Fruit fly (Drosophila melanogaster) whole organism, embryonic: Measurements from ENCODE around the gene CG33631.

Experiments
- Bgb ChIP-seq: fragments of 200-800 bp; sonication (Bioruptor generic); IDR thresholded peaks from 2 replicates; pipeline ENCODE4 v1.3.6; 2022; ENCODE audit warnings: missing biosample characterization, missing genetic modification characterization; ENCODE audit not compliant: partially characterized antibody
- Blimp-1 ChIP-seq: fragments of 200-800 bp; sonication (Bioruptor generic); optimal IDR thresholded peaks from 3 replicates; lab custom pipeline; 2018; ENCODE audit warnings: missing biosample characterization, missing genetic modification characterization, mild to moderate bottlenecking, moderate library complexity, missing genetic modification reagents
- CG10274 ChIP-seq: fragments of 200-800 bp; sonication (Bioruptor generic); optimal IDR thresholded peaks from 3 replicates; lab custom pipeline; 2017; ENCODE audit warnings: missing biosample characterization, mild to moderate bottlenecking, missing genetic modification characterization
- CG11696 ChIP-seq: fragments of 200-800 bp; sonication (Bioruptor generic); IDR thresholded peaks from 2 replicates; pipeline ENCODE4 v1.3.6; 2022; ENCODE audit warnings: missing biosample characterization, missing genetic modification characterization
- CG12299 ChIP-seq: fragments of 200-800 bp; sonication (Bioruptor generic); optimal IDR thresholded peaks from 2 replicates; lab custom pipeline; 2018; ENCODE audit warnings: missing biosample characterization, mild to moderate bottlenecking, missing genetic modification characterization
- CG1233 ChIP-seq: fragments of 200-800 bp; sonication (Bioruptor generic); optimal IDR thresholded peaks from 4 replicates; lab custom pipeline; 2018; ENCODE audit warnings: missing biosample characterization, mild to moderate bottlenecking, missing genetic modification characterization
- CG2202 ChIP-seq: fragments of 200-800 bp; sonication (Bioruptor generic); optimal IDR thresholded peaks from 2 replicates; lab custom pipeline; 2018; ENCODE audit warnings: missing biosample characterization, mild to moderate bottlenecking, missing genetic modification characterization
- CG3281 ChIP-seq: fragments of 200-800 bp; sonication (Bioruptor generic); optimal IDR thresholded peaks from 3 replicates; lab custom pipeline; 2017; ENCODE audit warnings: missing biosample characterization, mild to moderate bottlenecking, missing genetic modification characterization
- CG34376 ChIP-seq: fragments of 200-800 bp; sonication (Bioruptor generic); optimal IDR thresholded peaks from 2 replicates; lab custom pipeline; 2018; ENCODE audit warnings: missing biosample characterization, mild to moderate bottlenecking, missing genetic modification characterization
- CG4328 ChIP-seq: fragments of 200-800 bp; sonication (Bioruptor generic); optimal IDR thresholded peaks from 3 replicates; lab custom pipeline; 2017; ENCODE audit warnings: missing biosample characterization, missing genetic modification reagents, missing genetic modification characterization
- CG4820 ChIP-seq: fragments of 200-800 bp; sonication (Bioruptor generic); optimal IDR thresholded peaks from 3 replicates; lab custom pipeline; 2016; ENCODE audit warnings: missing biosample characterization, missing genetic modification characterization
- CG4854 ChIP-seq: fragments of 200-800 bp; sonication (Bioruptor generic); optimal IDR thresholded peaks from 2 replicates; lab custom pipeline; 2016; ENCODE audit warnings: missing biosample characterization, missing genetic modification characterization, inconsistent platforms
- CG6683 ChIP-seq: fragments of 200-800 bp; sonication (Bioruptor generic); optimal IDR thresholded peaks from 2 replicates; lab custom pipeline; 2017; ENCODE audit warnings: missing biosample characterization, mild to moderate bottlenecking, missing genetic modification characterization, missing genetic modification reagents
- CG6813 ChIP-seq: fragments of 200-800 bp; sonication (Bioruptor generic); optimal IDR thresholded peaks from 2 replicates; lab custom pipeline; 2017; ENCODE audit warnings: missing biosample characterization, missing genetic modification characterization, mild to moderate bottlenecking, moderate library complexity, missing genetic modification reagents
- CoRest ChIP-seq: fragments of 200-800 bp; sonication (Bioruptor generic); optimal IDR thresholded peaks from 3 replicates; lab custom pipeline; 2018; ENCODE audit warnings: missing biosample characterization, mild to moderate bottlenecking, missing genetic modification characterization, moderate library complexity
- D19A ChIP-seq: fragments of 200-800 bp; optimal IDR thresholded peaks from 3 replicates; lab custom pipeline; 2019; ENCODE audit warnings: missing biosample characterization, mild to moderate bottlenecking, missing genetic modification characterization, moderate library complexity
- Dfd ChIP-seq, 2 experiments: fragments of >200 bp; optimal IDR thresholded peaks; 2 replicates each; lab custom pipeline; 2017; ENCODE audit warnings: missing biosample characterization in 2 of 2, missing genetic modification characterization in 2 of 2
- Eip74EF ChIP-seq, 2 experiments: fragments of 200-800 bp in 1 of 2; fragments of >200 bp in 1 of 2; sonication (Bioruptor generic) in 1 of 2; optimal IDR thresholded peaks; 2 replicates each; lab custom pipeline; 2017 to 2019; ENCODE audit warnings: missing biosample characterization in 2 of 2, missing genetic modification characterization in 2 of 2, mild to moderate bottlenecking in 1 of 2, moderate library complexity in 1 of 2
- Gsc ChIP-seq: fragments of 200-800 bp; sonication (Bioruptor generic); IDR thresholded peaks from 2 replicates; pipeline ENCODE4 v1.3.6; 2022; ENCODE audit warnings: missing biosample characterization, missing genetic modification characterization
- HLHmδ ChIP-seq: fragments of 200-800 bp; sonication (Bioruptor generic); optimal IDR thresholded peaks from 2 replicates; lab custom pipeline; 2018; ENCODE audit warnings: missing biosample characterization, mild to moderate bottlenecking, missing genetic modification characterization, moderate library complexity
- HmgZ ChIP-seq: fragments of 200-800 bp; sonication (Bioruptor generic); optimal IDR thresholded peaks from 2 replicates; lab custom pipeline; 2018; ENCODE audit warnings: missing biosample characterization, mild to moderate bottlenecking, missing genetic modification characterization
- MTF-1 ChIP-seq: fragments of 200-800 bp; sonication (Bioruptor generic); optimal IDR thresholded peaks from 2 replicates; lab custom pipeline; 2018; ENCODE audit warnings: missing biosample characterization, mild to moderate bottlenecking, missing genetic modification characterization, borderline replicate concordance
- Pdp1 ChIP-seq, 2 experiments: fragments of 200-800 bp; sonication (Bioruptor generic); optimal IDR thresholded peaks; 3 replicates each; lab custom pipeline; 2016; ENCODE audit warnings: missing biosample characterization in 2 of 2, missing genetic modification characterization in 2 of 2, mild to moderate bottlenecking in 1 of 2, moderate library complexity in 1 of 2
- Tbp ChIP-seq: fragments of >200 bp; optimal IDR thresholded peaks from 2 replicates; lab custom pipeline; 2018; ENCODE audit warnings: missing biosample characterization, missing genetic modification characterization
- YL-1 ChIP-seq: fragments of 200-800 bp; sonication (Bioruptor generic); optimal IDR thresholded peaks from 3 replicates; lab custom pipeline; 2017; ENCODE audit warnings: missing biosample characterization, mild to moderate bottlenecking, missing genetic modification characterization
- amos ChIP-seq: fragments of 200-800 bp; sonication (Bioruptor generic); IDR thresholded peaks from 2 replicates; pipeline ENCODE4 v1.3.6; 2022; ENCODE audit warnings: missing biosample characterization, missing genetic modification characterization; ENCODE audit not compliant: partially characterized antibody
- bcd ChIP-seq: fragments of 200-800 bp; sonication (Bioruptor generic); optimal IDR thresholded peaks from 2 replicates; lab custom pipeline; 2017; ENCODE audit warnings: missing biosample characterization, mild to moderate bottlenecking, missing genetic modification characterization
- chinmo ChIP-seq: fragments of 200-800 bp; sonication (Bioruptor generic); IDR thresholded peaks from 4 replicates; pipeline ENCODE4 v1.3.6; 2022; ENCODE audit warnings: missing biosample characterization, missing genetic modification characterization; ENCODE audit not compliant: partially characterized antibody
- ci ChIP-seq: fragments of 200-800 bp; sonication (Bioruptor generic); IDR thresholded peaks from 3 replicates; pipeline ENCODE4 v1.3.6; 2022; ENCODE audit warnings: missing biosample characterization, missing genetic modification characterization
- cwo ChIP-seq: fragments of 200-800 bp; sonication (Bioruptor generic); optimal IDR thresholded peaks from 3 replicates; lab custom pipeline; 2017; ENCODE audit warnings: missing biosample characterization, missing genetic modification characterization, mild to moderate bottlenecking, moderate library complexity, missing genetic modification reagents
- dimm ChIP-seq: fragments of 200-800 bp; sonication (Bioruptor generic); IDR thresholded peaks from 2 replicates; pipeline ENCODE4 v1.3.6; 2022; ENCODE audit warnings: missing biosample characterization, missing genetic modification characterization
- esg ChIP-seq: fragments of 200-800 bp; sonication (Bioruptor generic); conservative IDR thresholded peaks from 2 replicates; pipeline ENCODE4 v1.3.6; 2022; ENCODE audit warnings: missing biosample characterization, missing genetic modification characterization
- fd3F ChIP-seq: fragments of 200-800 bp; sonication (Bioruptor generic); optimal IDR thresholded peaks from 2 replicates; lab custom pipeline; 2018; ENCODE audit warnings: missing biosample characterization, mild to moderate bottlenecking, missing genetic modification characterization, moderate library complexity
- grn ChIP-seq: fragments of 200-800 bp; sonication (Bioruptor generic); optimal IDR thresholded peaks from 3 replicates; lab custom pipeline; 2017; ENCODE audit warnings: missing biosample characterization, missing genetic modification characterization
- gsb-n ChIP-seq: fragments of 200-800 bp; sonication (Bioruptor generic); optimal IDR thresholded peaks from 3 replicates; lab custom pipeline; 2018; ENCODE audit warnings: missing biosample characterization, mild to moderate bottlenecking, missing genetic modification characterization
- her ChIP-seq: fragments of 200-800 bp; sonication (Bioruptor generic); optimal IDR thresholded peaks from 2 replicates; lab custom pipeline; 2016; ENCODE audit warnings: missing biosample characterization, missing genetic modification characterization
- insv ChIP-seq, 2 experiments: fragments of 200-800 bp; sonication (Bioruptor generic); optimal IDR thresholded peaks; 3 replicates each; lab custom pipeline; 2016 to 2018; ENCODE audit warnings: missing biosample characterization in 2 of 2, missing genetic modification characterization in 2 of 2
- lab ChIP-seq: fragments of 200-800 bp; sonication (Bioruptor generic); optimal IDR thresholded peaks from 3 replicates; lab custom pipeline; 2017; ENCODE audit warnings: missing biosample characterization, missing genetic modification characterization, mild to moderate bottlenecking, moderate library complexity, missing genetic modification reagents
- org-1 ChIP-seq: fragments of 200-800 bp; sonication (Bioruptor generic); optimal IDR thresholded peaks from 2 replicates; lab custom pipeline; 2017; ENCODE audit warnings: missing biosample characterization, missing genetic modification characterization
- pita ChIP-seq: fragments of 200-800 bp; sonication (Bioruptor generic); optimal IDR thresholded peaks from 2 replicates; lab custom pipeline; 2017; ENCODE audit warnings: missing biosample characterization, mild to moderate bottlenecking, missing genetic modification characterization
- rib ChIP-seq: fragments of 200-800 bp; sonication (Bioruptor generic); IDR thresholded peaks from 2 replicates; pipeline ENCODE4 v1.3.6; 2022; ENCODE audit warnings: missing biosample characterization, missing genetic modification characterization
- scrt ChIP-seq: fragments of 200-800 bp; sonication (Bioruptor generic); optimal IDR thresholded peaks from 2 replicates; lab custom pipeline; 2018; ENCODE audit warnings: missing biosample characterization, mild to moderate bottlenecking, missing genetic modification characterization, moderate library complexity
- sens-2 ChIP-seq: fragments of 200-800 bp; sonication (Bioruptor generic); IDR thresholded peaks from 2 replicates; pipeline ENCODE4 v1.3.6; 2022; ENCODE audit warnings: missing biosample characterization, missing genetic modification characterization
- slbo ChIP-seq: fragments of 200-800 bp; sonication (Bioruptor generic); IDR thresholded peaks from 2 replicates; pipeline ENCODE4 v1.3.6; 2022; ENCODE audit warnings: missing biosample characterization, missing genetic modification characterization
- sob ChIP-seq: fragments of 200-800 bp; sonication (Bioruptor generic); IDR thresholded peaks from 2 replicates; pipeline ENCODE4 v1.3.6; 2022; ENCODE audit warnings: missing biosample characterization, missing genetic modification characterization
- unc-4 ChIP-seq: fragments of 200-800 bp; sonication (Bioruptor generic); IDR thresholded peaks from 2 replicates; pipeline ENCODE4 v1.3.6; 2022; ENCODE audit warnings: missing biosample characterization, missing genetic modification characterization; ENCODE audit not compliant: partially characterized antibody

The CG33631 gene

DNA sequence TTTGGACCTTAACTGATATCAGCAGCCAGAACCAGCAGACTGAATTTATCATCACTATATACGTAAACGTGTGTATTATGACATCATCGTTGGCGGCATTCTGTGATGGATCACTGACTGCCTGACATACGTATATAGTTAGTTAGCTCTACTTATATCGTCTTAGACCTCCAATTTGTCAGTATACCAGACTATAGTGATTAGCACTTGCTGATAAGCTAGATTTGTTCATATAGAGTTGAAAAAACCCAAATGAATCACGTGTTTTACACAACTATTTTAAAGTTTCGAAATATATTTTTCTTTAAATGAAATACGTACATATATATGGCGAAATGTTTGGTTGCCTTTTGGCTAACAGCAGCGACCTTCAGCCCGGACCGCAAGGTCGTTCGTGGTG, 32.0 kb downstream of the CG33631 start:
- no peak for TF ChIP-seq Gsc (GFP tag; lab: Robert Waterston, UW)
- TF ChIP-seq CG3281 (GFP tag; lab: Kevin White, UChicago), result peak; percentile 0
- peak; percentile 14 for TF ChIP-seq lab
- TF ChIP-seq ci (GFP tag; lab: Robert Waterston, UW), result 0 out of 3 replicates have a peak, but pooled peaks have one; percentile 24
- TF ChIP-seq pita (GFP tag; lab: Kevin White, UChicago), result no peak
- TF ChIP-seq Pdp1 (GFP tag; optimal IDR thresholded peaks at IDR 0.05; lab: Kevin White, UChicago), result peak in 1 of 2 experiments; percentile 19
- TF ChIP-seq CG34376 (GFP tag; lab: Kevin White, UChicago), result peak; percentile 24
- peak; percentile 54 for TF ChIP-seq cwo
- TF ChIP-seq, all 482 proteins: peak for 6

DNA sequence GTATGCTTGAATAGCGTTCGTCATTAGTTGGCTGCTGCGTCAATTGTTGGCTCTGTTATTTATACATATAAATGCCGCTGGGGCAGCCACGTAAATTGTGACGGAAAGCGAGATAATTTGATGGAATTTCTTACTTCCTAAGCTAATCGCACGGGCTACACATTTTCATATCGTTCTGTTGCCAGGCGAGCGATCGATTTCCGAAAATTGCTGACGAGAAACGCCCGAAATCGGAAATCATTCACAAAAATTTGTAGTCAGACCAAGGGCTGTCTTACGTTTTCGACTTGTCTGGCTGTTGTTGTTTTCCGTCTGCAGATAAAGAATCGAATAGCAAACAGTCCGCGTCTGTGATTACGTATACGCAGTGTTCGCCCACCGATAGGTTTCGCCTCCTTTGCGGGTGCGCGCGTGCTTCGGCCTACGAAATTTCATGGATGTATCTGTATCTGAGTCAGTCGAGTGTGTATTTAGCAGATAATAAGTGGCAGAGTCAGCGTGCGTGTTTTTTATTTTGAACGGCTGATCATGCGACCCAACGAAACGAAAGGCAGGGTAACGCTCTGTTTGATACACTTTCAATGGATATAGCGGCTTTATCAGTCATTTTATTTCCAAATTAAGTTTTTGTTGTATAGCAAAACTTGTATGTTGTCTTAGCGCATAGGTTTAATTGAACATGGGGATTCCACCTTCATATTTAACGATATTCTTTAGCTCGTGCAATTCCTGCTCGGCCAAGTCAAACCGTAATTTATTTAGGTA, 33.9 kb downstream of the CG33631 start:
- peak; percentile 32 for TF ChIP-seq CG12299 (tag; lab: Kevin White, UChicago)
- TF ChIP-seq HLHmδ, result peak; percentile 30
- no peak for TF ChIP-seq MTF-1
- peak; percentile 66 for TF ChIP-seq her
- TF ChIP-seq gsb-n, result no peak
- peak; percentile 71 for TF ChIP-seq CoRest (tag; lab: Kevin White, UChicago)
- TF ChIP-seq Tbp (GFP tag; lab: Kevin White, UChicago), result no peak
- no peak for TF ChIP-seq CG4854 (GFP tag; lab: Kevin White, UChicago)
- peak; percentile 72 for TF ChIP-seq esg (GFP tag; lab: Robert Waterston, UW)
- TF ChIP-seq CG1233 (GFP tag; lab: Kevin White, UChicago), result peak; percentile 55
- TF ChIP-seq CG2202 (tag; lab: Kevin White, UChicago), result no peak
- peak; percentile 64 for TF ChIP-seq sob (GFP tag; lab: Robert Waterston, UW)
- peak; percentile 72 for TF ChIP-seq org-1 (GFP tag; lab: Kevin White, UChicago)
- peak; percentile 36; the same call in 1 of the 2 replicates for TF ChIP-seq CG11696 (GFP tag; lab: Robert Waterston, UW)
- peak; percentile 89; the same call in 3 of the 4 replicates for TF ChIP-seq chinmo (GFP tag; lab: Robert Waterston, UW)
- peak; percentile 93 for TF ChIP-seq D19A (tag; lab: Kevin White, UChicago)
- peak; percentile 44; the same call in 1 of the 2 replicates for TF ChIP-seq rib (GFP tag; lab: Robert Waterston, UW)
- TF ChIP-seq scrt (GFP tag; lab: Kevin White, UChicago), result peak; percentile 21
- TF ChIP-seq Eip74EF (GFP tag; optimal IDR thresholded peaks at IDR 0.05; lab: Kevin White, UChicago), result peak in 1 of 2 experiments; percentile 80
- no peak for TF ChIP-seq unc-4 (GFP tag; lab: Robert Waterston, UW)
- no peak for TF ChIP-seq Dfd (GFP tag; optimal IDR thresholded peaks at IDR 0.05; lab: Kevin White, UChicago)
- peak; percentile 59 for TF ChIP-seq bcd (GFP tag; lab: Kevin White, UChicago)
- peak; percentile 51 for TF ChIP-seq Blimp-1 (GFP tag; lab: Kevin White, UChicago)
- no peak; the same call in 1 of the 2 replicates for TF ChIP-seq amos (GFP tag; lab: Robert Waterston, UW)
- peak; percentile 64 for TF ChIP-seq CG6813 (GFP tag; lab: Kevin White, UChicago)
- TF ChIP-seq CG6683 (GFP tag; lab: Kevin White, UChicago), result peak; percentile 54
- no peak for TF ChIP-seq dimm (GFP tag; lab: Robert Waterston, UW)
- no peak for TF ChIP-seq Bgb
- TF ChIP-seq HmgZ (tag; lab: Kevin White, UChicago), result peak; percentile 47
- peak; percentile 27 for TF ChIP-seq fd3F (GFP tag; lab: Kevin White, UChicago)
- TF ChIP-seq grn (GFP tag; lab: Kevin White, UChicago), result peak; percentile 29
- TF ChIP-seq YL-1 (GFP tag; lab: Kevin White, UChicago), result peak; percentile 0
- TF ChIP-seq CG4328, result peak; percentile 57
- TF ChIP-seq insv (GFP tag; optimal IDR thresholded peaks at IDR 0.05; lab: Kevin White, UChicago), result no peak
- TF ChIP-seq CG10274 (GFP tag; lab: Kevin White, UChicago), result peak; percentile 78
- TF ChIP-seq CG4820 (GFP tag; lab: Kevin White, UChicago), result peak; percentile 33
- peak; percentile 83 for TF ChIP-seq slbo (GFP tag; lab: Robert Waterston, UW)
- no peak for TF ChIP-seq sens-2
